Worm (Caenorhabditis elegans) whole organism, young adult: ENCODE data around the gene his-6.

Experiments
- B0019.2 ChIP-seq: fragments of 200-800 bp; sonication (Bioruptor generic); conservative IDR thresholded peaks from 2 replicates; pipeline ENCODE4 v1.3.6; 2022; ENCODE audit warnings: missing genetic modification reagents, missing genetic modification characterization, missing compliant biosample characterization
- F23B12.7 ChIP-seq: sonication (generic microtip); optimal IDR thresholded peaks from 2 replicates; lab custom pipeline; 2017; ENCODE audit warnings: missing genetic modification characterization, mild to moderate bottlenecking, missing compliant biosample characterization, antibody characterized with exemption, moderate library complexity; ENCODE audit not compliant: insufficient read depth
- F49E8.2 ChIP-seq: sonication (generic microtip); optimal IDR thresholded peaks from 3 replicates; lab custom pipeline; 2017; ENCODE audit warnings: missing genetic modification characterization, mild to moderate bottlenecking, missing compliant biosample characterization, antibody characterized with exemption, moderate library complexity; ENCODE audit not compliant: insufficient read depth
- F52B5.7 ChIP-seq: sonication (generic microtip); optimal IDR thresholded peaks from 2 replicates; lab custom pipeline; 2016; ENCODE audit warnings: mild to moderate bottlenecking, missing genetic modification characterization, missing compliant biosample characterization
- K11D2.4 ChIP-seq: fragments of 200-800 bp; sonication (Bioruptor generic); IDR thresholded peaks from 2 replicates; pipeline ENCODE4 v1.3.6; 2022; ENCODE audit warnings: missing genetic modification reagents, missing genetic modification characterization, missing compliant biosample characterization
- Y95B8A.8 ChIP-seq: fragments of 200-800 bp; sonication (Bioruptor generic); IDR thresholded peaks from 2 replicates; pipeline ENCODE4 v1.3.6; 2022; ENCODE audit warnings: missing genetic modification reagents, missing genetic modification characterization, missing compliant biosample characterization
- akir-1 ChIP-seq: fragments of 200-800 bp; sonication (Bioruptor generic); optimal IDR thresholded peaks from 2 replicates; lab custom pipeline; 2018; ENCODE audit warnings: mild to moderate bottlenecking, missing genetic modification characterization, moderate library complexity, missing compliant biosample characterization
- aptf-2 ChIP-seq: fragments of 200-800 bp; sonication (Bioruptor generic); conservative IDR thresholded peaks from 2 replicates; pipeline ENCODE4 v1.3.6; 2022; ENCODE audit warnings: missing genetic modification reagents, missing genetic modification characterization, missing compliant biosample characterization
- aptf-3 ChIP-seq: fragments of 200-800 bp; sonication (Bioruptor generic); IDR thresholded peaks from 2 replicates; pipeline ENCODE4 v1.3.6; 2022; ENCODE audit warnings: missing genetic modification characterization, missing compliant biosample characterization
- athp-1 ChIP-seq: sonication (generic microtip); optimal IDR thresholded peaks from 2 replicates; lab custom pipeline; 2017; ENCODE audit warnings: mild to moderate bottlenecking, missing genetic modification characterization, missing compliant biosample characterization
- attf-5 ChIP-seq: fragments of 200-800 bp; sonication (Bioruptor generic); optimal IDR thresholded peaks from 2 replicates; lab custom pipeline; 2018; ENCODE audit warnings: mild to moderate bottlenecking, missing genetic modification characterization, missing compliant biosample characterization
- cebp-2 ChIP-seq: fragments of 200-800 bp; sonication (Bioruptor generic); IDR thresholded peaks from 2 replicates; pipeline ENCODE4 v1.3.6; 2022; ENCODE audit warnings: missing genetic modification characterization, missing compliant biosample characterization
- ceh-27 ChIP-seq: fragments of 200-800 bp; sonication (Bioruptor generic); optimal IDR thresholded peaks from 2 replicates; lab custom pipeline; 2018; ENCODE audit warnings: mild to moderate bottlenecking, missing genetic modification characterization, moderate library complexity, missing compliant biosample characterization
- ceh-91 ChIP-seq: fragments of 200-800 bp; sonication (Bioruptor generic); IDR thresholded peaks from 2 replicates; pipeline ENCODE4 v1.3.6; 2022; ENCODE audit warnings: missing genetic modification reagents, missing genetic modification characterization, missing compliant biosample characterization
- dpff-1 ChIP-seq: sonication (generic microtip); optimal IDR thresholded peaks from 2 replicates; lab custom pipeline; 2017; ENCODE audit warnings: mild to moderate bottlenecking, missing genetic modification characterization, missing compliant biosample characterization
- dpl-1 ChIP-seq: fragments of 150-350 bp; optimal IDR thresholded peaks from 2 replicates; lab custom pipeline; 2014; ENCODE audit warnings: missing biosample characterization, missing genetic modification reagents, missing genetic modification characterization
- efl-1 ChIP-seq: fragments of 150-350 bp; optimal IDR thresholded peaks from 2 replicates; lab custom pipeline; 2014; ENCODE audit warnings: missing biosample characterization, missing genetic modification reagents, missing genetic modification characterization
- egrh-3 ChIP-seq: fragments of 200-800 bp; sonication (Bioruptor generic); IDR thresholded peaks from 2 replicates; pipeline ENCODE4 v1.3.6; 2022; ENCODE audit warnings: missing genetic modification reagents, missing genetic modification characterization, missing compliant biosample characterization
- ets-4 ChIP-seq: fragments of 200-800 bp; sonication (Bioruptor generic); optimal IDR thresholded peaks from 2 replicates; lab custom pipeline; 2018; ENCODE audit warnings: mild to moderate bottlenecking, missing genetic modification characterization, missing compliant biosample characterization
- gei-17 ChIP-seq: fragments of 200-800 bp; sonication (Bioruptor generic); optimal IDR thresholded peaks from 2 replicates; lab custom pipeline; 2018; ENCODE audit warnings: mild to moderate bottlenecking, missing genetic modification characterization, missing compliant biosample characterization
- hlh-26 ChIP-seq: fragments of 200-800 bp; sonication (Bioruptor generic); conservative IDR thresholded peaks from 2 replicates; pipeline ENCODE4 v1.3.6; 2022; ENCODE audit warnings: missing genetic modification reagents, missing genetic modification characterization, missing compliant biosample characterization
- hmg-1.2 ChIP-seq: fragments of 200-800 bp; sonication (Bioruptor generic); IDR thresholded peaks from 2 replicates; pipeline ENCODE4 v1.3.6; 2022; ENCODE audit warnings: missing genetic modification reagents, missing genetic modification characterization, missing compliant biosample characterization
- hmg-20 ChIP-seq: fragments of 200-800 bp; sonication (Bioruptor generic); IDR thresholded peaks from 2 replicates; pipeline ENCODE4 v1.3.6; 2022; ENCODE audit warnings: missing genetic modification reagents, missing genetic modification characterization, missing compliant biosample characterization
- let-607 ChIP-seq, 2 experiments: fragments of 200-800 bp in 1 of 2; sonication (Bioruptor generic) in 1 of 2; sonication (generic microtip) in 1 of 2; optimal IDR thresholded peaks; 2 replicates each; lab custom pipeline; 2016 to 2018; ENCODE audit warnings: mild to moderate bottlenecking in 2 of 2, missing compliant biosample characterization in 2 of 2, missing genetic modification characterization in 2 of 2, moderate library complexity in 2 of 2, missing genotype in 1 of 2
- lin-26 ChIP-seq: fragments of 200-800 bp; sonication (Bioruptor generic); IDR thresholded peaks from 2 replicates; pipeline ENCODE4 v1.3.6; 2022; ENCODE audit warnings: missing genetic modification reagents, missing genetic modification characterization, missing compliant biosample characterization
- lin-54 ChIP-seq: fragments of 200-800 bp; sonication (Bioruptor generic); optimal IDR thresholded peaks from 2 replicates; lab custom pipeline; 2018; ENCODE audit warnings: mild to moderate bottlenecking, missing genetic modification characterization, missing compliant biosample characterization
- lir-1 ChIP-seq: fragments of 200-800 bp; sonication (Bioruptor generic); conservative IDR thresholded peaks from 2 replicates; pipeline ENCODE4 v1.3.6; 2022; ENCODE audit warnings: missing genetic modification reagents, missing genetic modification characterization, missing compliant biosample characterization
- lsl-1 ChIP-seq: fragments of 200-800 bp; sonication (Bioruptor generic); optimal IDR thresholded peaks from 2 replicates; lab custom pipeline; 2018; ENCODE audit warnings: mild to moderate bottlenecking, missing genetic modification characterization, moderate library complexity, missing compliant biosample characterization
- lsy-27 ChIP-seq: sonication (generic microtip); optimal IDR thresholded peaks from 2 replicates; lab custom pipeline; 2017; ENCODE audit warnings: missing genetic modification characterization, mild to moderate bottlenecking, missing compliant biosample characterization, antibody characterized with exemption, missing genotype, borderline replicate concordance; ENCODE audit not compliant: insufficient read depth
- madf-3 ChIP-seq: fragments of 200-800 bp; sonication (Bioruptor generic); IDR thresholded peaks from 2 replicates; pipeline ENCODE4 v1.3.6; 2022; ENCODE audit warnings: missing genetic modification reagents, missing genetic modification characterization, missing compliant biosample characterization
- mcd-1 ChIP-seq: fragments of 200-800 bp; sonication (Bioruptor generic); IDR thresholded peaks from 2 replicates; pipeline ENCODE4 v1.3.6; 2022; ENCODE audit warnings: missing genetic modification reagents, missing genetic modification characterization, missing compliant biosample characterization
- mes-4 ChIP-seq: sonication (generic microtip); optimal IDR thresholded peaks from 2 replicates; lab custom pipeline; 2016; ENCODE audit warnings: missing genotype, missing genetic modification characterization, missing compliant biosample characterization
- mxl-1 ChIP-seq: sonication (generic microtip); optimal IDR thresholded peaks from 2 replicates; lab custom pipeline; 2016; ENCODE audit warnings: missing genetic modification characterization, missing compliant biosample characterization
- nhr-179 ChIP-seq: sonication (generic microtip); optimal IDR thresholded peaks from 2 replicates; lab custom pipeline; 2016; ENCODE audit warnings: mild to moderate bottlenecking, missing genetic modification characterization, missing compliant biosample characterization
- rcor-1 ChIP-seq: fragments of 200-800 bp; sonication (Bioruptor generic); IDR thresholded peaks from 2 replicates; pipeline ENCODE4 v1.3.6; 2022; ENCODE audit warnings: missing genetic modification reagents, missing genetic modification characterization, missing compliant biosample characterization
- rec-8 ChIP-seq, 2 experiments: sonication (generic microtip); optimal IDR thresholded peaks; 2 replicates each; lab custom pipeline; 2016; ENCODE audit warnings: mild to moderate bottlenecking in 2 of 2, missing genetic modification characterization in 2 of 2, missing genetic modification reagents in 2 of 2, missing genotype in 2 of 2, missing biosample characterization in 1 of 2, missing compliant biosample characterization in 1 of 2, moderate library complexity in 1 of 2
- repo-1 ChIP-seq: sonication (generic microtip); optimal IDR thresholded peaks from 2 replicates; lab custom pipeline; 2017; ENCODE audit warnings: mild to moderate bottlenecking, missing genetic modification characterization, missing compliant biosample characterization
- rpc-1 ChIP-seq, 2 experiments: fragments of 150-350 bp in 1 of 2; sonication (generic microtip) in 1 of 2; optimal IDR thresholded peaks; 2 replicates each; lab custom pipeline; 2014 to 2018; ENCODE audit warnings: missing biosample characterization in 1 of 2, missing genetic modification characterization in 1 of 2, missing genetic modification reagents in 1 of 2, missing genotype in 1 of 2
- sea-2 ChIP-seq: fragments of 200-800 bp; sonication (Bioruptor generic); IDR thresholded peaks from 2 replicates; pipeline ENCODE4 v1.3.6; 2022; ENCODE audit warnings: missing genetic modification characterization, missing compliant biosample characterization
- snpc-1.1 ChIP-seq: sonication (generic microtip); optimal IDR thresholded peaks from 2 replicates; lab custom pipeline; 2017; ENCODE audit warnings: missing genetic modification characterization, mild to moderate bottlenecking, missing compliant biosample characterization, antibody characterized with exemption, moderate library complexity, missing genotype, missing genetic modification reagents; ENCODE audit not compliant: insufficient read depth
- snpc-3.4 ChIP-seq: sonication (generic microtip); optimal IDR thresholded peaks from 2 replicates; lab custom pipeline; 2017; ENCODE audit warnings: missing genetic modification characterization, mild to moderate bottlenecking, missing compliant biosample characterization, antibody characterized with exemption, moderate library complexity, missing genotype, missing genetic modification reagents
- sptf-2 ChIP-seq: fragments of 200-800 bp; sonication (Bioruptor generic); optimal IDR thresholded peaks from 2 replicates; lab custom pipeline; 2018; ENCODE audit warnings: mild to moderate bottlenecking, missing genetic modification characterization, missing compliant biosample characterization
- tbx-9 ChIP-seq: sonication (generic microtip); optimal IDR thresholded peaks from 2 replicates; lab custom pipeline; 2016; ENCODE audit warnings: borderline replicate concordance, missing genetic modification characterization, inconsistent platforms, missing compliant biosample characterization
- unc-62 ChIP-seq: fragments of 150-350 bp; optimal IDR thresholded peaks from 2 replicates; lab custom pipeline; 2014; ENCODE audit warnings: missing biosample characterization, missing genetic modification reagents, missing genetic modification characterization
- zfh-2 ChIP-seq: fragments of 200-800 bp; sonication (Bioruptor generic); conservative IDR thresholded peaks from 2 replicates; pipeline ENCODE4 v1.3.6; 2022; ENCODE audit warnings: missing genetic modification reagents, missing genetic modification characterization, missing compliant biosample characterization
- ztf-25 ChIP-seq: fragments of 200-800 bp; sonication (Bioruptor generic); IDR thresholded peaks from 2 replicates; pipeline ENCODE4 v1.3.6; 2022; ENCODE audit warnings: missing genetic modification reagents, missing genetic modification characterization, missing compliant biosample characterization
- ztf-3 ChIP-seq: fragments of 200-800 bp; sonication (Bioruptor generic); optimal IDR thresholded peaks from 2 replicates; lab custom pipeline; 2018; ENCODE audit warnings: mild to moderate bottlenecking, missing genetic modification characterization, missing compliant biosample characterization
- ztf-6 ChIP-seq: fragments of 200-800 bp; sonication (Bioruptor generic); IDR thresholded peaks from 2 replicates; pipeline ENCODE4 v1.3.6; 2022; ENCODE audit warnings: missing genetic modification reagents, missing genetic modification characterization, missing compliant biosample characterization

Gene his-6

DNA sequence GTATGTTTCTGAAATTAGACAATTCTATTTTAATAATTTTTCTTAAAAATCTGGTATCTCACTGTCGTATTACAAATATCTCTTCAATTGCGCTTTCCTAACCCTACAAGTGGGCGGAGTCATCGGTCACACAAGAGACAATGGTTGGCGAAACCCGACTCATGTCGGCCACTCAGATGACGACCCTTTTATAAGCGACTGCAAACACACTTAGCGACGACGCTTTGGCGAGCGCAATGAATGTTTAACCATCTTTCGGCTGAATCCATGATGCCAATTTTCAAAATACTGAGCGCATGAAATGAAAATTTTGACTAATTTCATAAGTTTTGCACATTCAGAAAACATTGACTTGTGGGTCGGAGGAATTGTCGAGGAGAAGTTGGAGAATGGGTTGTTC lies 34.4 kb downstream of the his-6 start (continued):
- peak; percentile 100 for TF ChIP-seq repo-1 (tag; lab: Kevin White, UChicago)
- peak; percentile 99 for TF ChIP-seq snpc-3.4
- peak; percentile 99 for TF ChIP-seq ceh-27
- TF ChIP-seq let-607 (tag; optimal IDR thresholded peaks at IDR 0.05; lab: Kevin White, UChicago) = peak; percentile 91
- TF ChIP-seq aptf-2 = peak; percentile 89
- TF ChIP-seq lsl-1 = peak; percentile 82
- TF ChIP-seq K11D2.4 (GFP tag; lab: Robert Waterston, UW) = peak; percentile 95
- TF ChIP-seq madf-3 = peak; percentile 96
- peak; percentile 98 for TF ChIP-seq hmg-20 (GFP tag; lab: Robert Waterston, UW)
- TF ChIP-seq ztf-6 = peak; percentile 92
- peak; percentile 100 for TF ChIP-seq cebp-2 (GFP tag; lab: Robert Waterston, UW)
- TF ChIP-seq lin-26 (GFP tag; lab: Robert Waterston, UW) = peak; percentile 100
- peak; percentile 93 for TF ChIP-seq mcd-1 (GFP tag; lab: Robert Waterston, UW)
- TF ChIP-seq snpc-1.1 (tag; lab: Kevin White, UChicago) = peak; percentile 100
- peak; percentile 90 for TF ChIP-seq ztf-3 (GFP tag; lab: Kevin White, UChicago)
- peak; percentile 69 for TF ChIP-seq egrh-3 (GFP tag; lab: Robert Waterston, UW)
- peak; percentile 78 for TF ChIP-seq ceh-91 (GFP tag; lab: Robert Waterston, UW)
- peak; percentile 99 for TF ChIP-seq aptf-3
- peak; percentile 64 for TF ChIP-seq efl-1 (GFP tag; lab: Kevin White, UChicago)
- peak; percentile 62 for TF ChIP-seq lsy-27 (tag; lab: Kevin White, UChicago)
- TF ChIP-seq sptf-2 = peak; percentile 100
- no peak for TF ChIP-seq zfh-2
- TF ChIP-seq Y95B8A.8 (GFP tag; lab: Robert Waterston, UW) = peak; percentile 99
- TF ChIP-seq dpff-1 (tag; lab: Kevin White, UChicago) = peak; percentile 96
- peak; percentile 90 for TF ChIP-seq lir-1 (GFP tag; lab: Robert Waterston, UW)
- peak; percentile 92 for TF ChIP-seq B0019.2 (GFP tag; lab: Robert Waterston, UW)
- TF ChIP-seq F23B12.7 (tag; lab: Kevin White, UChicago) = peak; percentile 93
- peak; percentile 72 for TF ChIP-seq F49E8.2 (tag; lab: Kevin White, UChicago)
- peak; percentile 90 for TF ChIP-seq nhr-179
- peak; percentile 97 for TF ChIP-seq lin-54 (GFP tag; lab: Kevin White, UChicago)
- peak; percentile 50 for TF ChIP-seq dpl-1 (GFP tag; lab: Kevin White, UChicago)
- peak; percentile 100 for TF ChIP-seq ets-4 (GFP tag; lab: Kevin White, UChicago)
- peak; percentile 93 for TF ChIP-seq gei-17 (GFP tag; lab: Kevin White, UChicago)
- peak; percentile 100 for TF ChIP-seq athp-1 (tag; lab: Kevin White, UChicago)
- peak; percentile 100 for TF ChIP-seq tbx-9 (tag; lab: Kevin White, UChicago)
- TF ChIP-seq akir-1 = peak; percentile 95
- TF ChIP-seq mxl-1 (tag; lab: Kevin White, UChicago) = peak; percentile 99

DNA sequence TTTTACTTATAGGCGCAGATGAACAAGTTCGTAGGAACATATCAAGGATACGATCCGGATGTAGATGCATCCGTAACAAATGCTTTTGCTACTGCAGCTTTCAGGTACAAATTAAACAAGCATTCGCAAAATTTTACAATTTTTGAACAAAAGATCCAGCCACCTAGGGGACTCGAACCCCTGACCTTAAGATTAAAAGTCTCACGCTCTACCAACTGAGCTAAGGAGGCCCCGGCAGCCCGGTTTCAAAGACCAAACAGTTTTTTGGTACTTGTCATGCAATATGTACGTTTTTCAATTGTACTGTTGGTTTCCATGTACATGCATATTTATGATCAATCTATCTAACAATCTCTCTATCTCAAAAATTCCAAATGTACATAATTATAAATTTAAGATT lies 35.4 kb downstream of the his-6 start:
- TF ChIP-seq let-607 (tag; optimal IDR thresholded peaks at IDR 0.05; lab: Kevin White, UChicago) (peak in 1 of 2 experiments; percentile 9), ztf-25 (GFP tag; lab: Robert Waterston, UW) (0 out of 2 replicates have a peak, but pooled peaks have one; percentile 59), rpc-1 (optimal IDR thresholded peaks at IDR 0.05; lab: Kevin White, UChicago) (peak; percentile 55), rpc-1 (tag; optimal IDR thresholded peaks at IDR 0.05; lab: Kevin White, UChicago) (peak; percentile 83), rec-8 (tag; optimal IDR thresholded peaks at IDR 0.05; lab: Kevin White, UChicago) (peak in 1 of 2 experiments; percentile 15), lin-54 (GFP tag; lab: Kevin White, UChicago) (peak; percentile 12), hlh-26 (GFP tag; lab: Robert Waterston, UW) (no peak), F52B5.7 (no peak), rcor-1 (GFP tag; lab: Robert Waterston, UW) (peak; percentile 36; the same call in 1 of the 2 replicates), mes-4 (peak; percentile 19), cebp-2 (GFP tag; lab: Robert Waterston, UW) (no peak), attf-5 (GFP tag; lab: Kevin White, UChicago) (peak; percentile 29), hmg-1.2 (GFP tag; lab: Robert Waterston, UW) (peak; percentile 60), sea-2 (GFP tag; lab: Robert Waterston, UW) (no peak), unc-62 (GFP tag; lab: Kevin White, UChicago) (no peak)
